Worm (Caenorhabditis elegans): ENCODE results near the gene C39H7.4.

Gene C39H7.4

ce11 chrIV:5592956-5593355 lies 21.5 kb downstream of the C39H7.4 start:
- TF ChIP-seq pag-3 (tag; optimal IDR thresholded peaks at IDR 0.05; ENCODE audit: borderline replicate concordance) (no peak), hlh-13 (GFP tag; optimal IDR thresholded peaks at IDR 0.05) (no peak), pha-2 (tag; optimal IDR thresholded peaks at IDR 0.05) (no peak), hlh-6 (tag; optimal IDR thresholded peaks at IDR 0.05) (no peak), C38D4.7 (GFP tag; optimal IDR thresholded peaks at IDR 0.05) (no peak), pha-4 (tag; optimal IDR thresholded peaks at IDR 0.05) (no peak), sdc-2 (tag; optimal IDR thresholded peaks at IDR 0.05) (no peak), ceh-9 (tag; optimal IDR thresholded peaks at IDR 0.05) (no peak), ceh-22 (tag; optimal IDR thresholded peaks at IDR 0.05) (no peak), F13H6.1 (tag; optimal IDR thresholded peaks at IDR 0.05) (no peak), fkh-10 (GFP tag; optimal IDR thresholded peaks at IDR 0.05) (no peak), madf-2 (tag; optimal IDR thresholded peaks at IDR 0.05) (no peak), nhr-232 (tag; optimal IDR thresholded peaks at IDR 0.05) (no peak), pax-1 (tag; optimal IDR thresholded peaks at IDR 0.05) (no peak), K09A11.1 (tag; optimal IDR thresholded peaks at IDR 0.05; ENCODE audit: insufficient read depth) (no peak), nfya-1 (tag; optimal IDR thresholded peaks at IDR 0.05) (no peak)

ce11 chrIV:5591134-5591533 lies 23.3 kb downstream of the C39H7.4 start:
- TF ChIP-seq ceh-45 (GFP tag; IDR thresholded peaks at IDR 0.05) (no peak), che-1 (tag; optimal IDR thresholded peaks at IDR 0.05) (no peak), npax-4 (tag; optimal IDR thresholded peaks at IDR 0.05) (no peak), ceh-18 (tag; optimal IDR thresholded peaks at IDR 0.05) (peak; percentile 57), hlh-30 (tag; optimal IDR thresholded peaks at IDR 0.05; ENCODE audit: insufficient read depth) (peak; percentile 56), F13H6.1 (tag; optimal IDR thresholded peaks at IDR 0.05) (no peak), ceh-24 (tag; optimal IDR thresholded peaks at IDR 0.05) (no peak), gmeb-2 (tag; optimal IDR thresholded peaks at IDR 0.05) (no peak), fkh-10 (GFP tag; optimal IDR thresholded peaks at IDR 0.05) (no peak)

DNA sequence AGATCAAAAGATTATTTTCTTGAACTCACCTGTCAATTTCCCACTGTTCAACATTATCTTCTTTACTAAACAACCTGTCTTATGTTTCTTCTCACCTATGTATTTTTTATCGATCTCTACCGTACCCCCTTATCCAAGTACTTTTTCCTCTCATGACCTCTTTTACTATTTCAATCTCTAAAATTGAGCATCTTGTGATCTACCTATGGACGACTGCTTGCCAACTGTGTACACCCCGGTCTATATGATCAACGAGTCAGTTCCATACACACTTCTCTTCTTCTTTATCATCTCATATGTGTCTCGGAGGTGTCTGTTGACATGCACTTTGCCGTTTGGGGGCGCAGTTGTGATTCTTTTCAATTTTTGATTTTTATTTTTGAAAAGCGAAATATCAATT lies 24.3 kb downstream of the C39H7.4 start:
- TF ChIP-seq hlh-13 (GFP tag; optimal IDR thresholded peaks at IDR 0.05) (no peak), C38D4.7 (GFP tag; optimal IDR thresholded peaks at IDR 0.05) (no peak), dve-1 (tag; optimal IDR thresholded peaks at IDR 0.05) (no peak), Y22D7AL.16 (tag; optimal IDR thresholded peaks at IDR 0.05) (no peak), syd-9 (tag; optimal IDR thresholded peaks at IDR 0.05) (no peak), hlh-15 (tag; optimal IDR thresholded peaks at IDR 0.05) (no peak), nhr-11 (tag; optimal IDR thresholded peaks at IDR 0.05) (no peak), fkh-6 (tag; optimal IDR thresholded peaks at IDR 0.05) (no peak)

ce11 chrIV:5587964-5588860 lies 26.2 kb downstream of the C39H7.4 start:
- TF ChIP-seq nfya-1 (tag; optimal IDR thresholded peaks at IDR 0.05) = no peak
- TF ChIP-seq ceh-30 (tag; optimal IDR thresholded peaks at IDR 0.05) = no peak
- TF ChIP-seq sox-2 (GFP tag; IDR thresholded peaks at IDR 0.05) = no peak
- TF ChIP-seq hlh-30 (tag; optimal IDR thresholded peaks at IDR 0.05; ENCODE audit: insufficient read depth) = peak; percentile 32
- TF ChIP-seq pax-1 (tag; optimal IDR thresholded peaks at IDR 0.05) = no peak
- no peak for TF ChIP-seq unc-3 (GFP tag; conservative IDR thresholded peaks at IDR 0.05)
- TF ChIP-seq unc-3 (tag; optimal IDR thresholded peaks at IDR 0.05) = no peak
- no peak for TF ChIP-seq zip-5 (tag; optimal IDR thresholded peaks at IDR 0.05)

DNA sequence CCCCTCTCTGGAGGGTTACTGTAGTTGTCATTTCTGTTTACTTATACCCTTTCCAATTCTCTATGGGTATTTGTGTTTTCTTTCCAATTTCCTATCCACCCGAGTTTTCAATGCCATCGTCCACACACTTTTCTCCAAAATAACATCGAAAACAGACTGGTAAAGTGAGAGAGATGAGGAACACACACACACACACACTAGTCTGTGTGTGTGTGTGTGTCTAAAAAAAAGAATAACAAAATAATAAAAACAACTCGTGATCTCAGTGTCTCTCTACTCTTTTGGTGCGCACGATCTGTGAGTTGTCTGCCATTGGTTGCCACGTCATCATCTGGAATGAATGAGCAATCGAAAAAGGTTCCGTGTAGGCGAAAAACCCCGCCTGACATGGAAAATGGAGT lies 28.1 kb downstream of the C39H7.4 start:
- TF ChIP-seq lim-6 (tag; optimal IDR thresholded peaks at IDR 0.05) (no peak), elt-2 (tag; optimal IDR thresholded peaks at IDR 0.05) (peak; percentile 4)
